Worm (Caenorhabditis elegans) whole organism, L4 larva: ENCODE measurements around the gene B0280.9.

ENCODE experiments used
- F49E8.2 ChIP-seq: sonication (generic microtip); optimal IDR thresholded peaks from 2 replicates; lab custom pipeline; 2016; ENCODE audit warnings: missing compliant biosample characterization, mild to moderate bottlenecking, missing genetic modification characterization, borderline replicate concordance
- T20F7.1 ChIP-seq: fragments of 200-800 bp; sonication (Bioruptor generic); optimal IDR thresholded peaks from 2 replicates; lab custom pipeline; 2018; ENCODE audit warnings: mild to moderate bottlenecking, missing genetic modification characterization, missing compliant biosample characterization
- Y105C5A.15 ChIP-seq: fragments of 200-800 bp; sonication (Bioruptor generic); IDR thresholded peaks from 2 replicates; pipeline ENCODE4 v1.3.6; 2022; ENCODE audit warnings: missing genetic modification characterization, missing compliant biosample characterization
- Y5F2A.4 ChIP-seq: fragments of 200-800 bp; sonication (Bioruptor generic); optimal IDR thresholded peaks from 2 replicates; lab custom pipeline; 2018; ENCODE audit warnings: mild to moderate bottlenecking, missing genetic modification characterization, missing compliant biosample characterization
- ZK337.2 ChIP-seq: fragments of 200-800 bp; sonication (Bioruptor generic); IDR thresholded peaks from 2 replicates; pipeline ENCODE4 v1.3.6; 2022; ENCODE audit warnings: missing genetic modification reagents, missing genetic modification characterization, missing compliant biosample characterization
- ZK546.5 ChIP-seq, 2 experiments: sonication (generic microtip); optimal IDR thresholded peaks; 2 replicates each; lab custom pipeline; 2017; ENCODE audit warnings: missing biosample characterization in 2 of 2, missing genetic modification characterization in 2 of 2
- aha-1 ChIP-seq: fragments of 150-350 bp; peaks from one replicate; lab custom pipeline; 2014; ENCODE audit warnings: missing biosample characterization, missing genetic modification characterization
- ama-1 ChIP-seq: fragments of 150-350 bp; optimal IDR thresholded peaks from 2 replicates; lab custom pipeline; 2014; ENCODE audit warnings: inconsistent platforms, mixed read lengths
- ceh-32 ChIP-seq: sonication (generic microtip); optimal IDR thresholded peaks from 2 replicates; lab custom pipeline; 2016; ENCODE audit warnings: mild to moderate bottlenecking, missing genetic modification characterization, missing compliant biosample characterization; ENCODE audit not compliant: poor library complexity
- ces-1 ChIP-seq: fragments of 150-350 bp; sonication (generic microtip); optimal IDR thresholded peaks from 4 replicates; lab custom pipeline; 2014; ENCODE audit warnings: missing biosample characterization, missing genetic modification reagents, missing genetic modification characterization
- daf-12 ChIP-seq: fragments of 150-350 bp; optimal IDR thresholded peaks from 2 replicates; lab custom pipeline; 2014; ENCODE audit warnings: missing biosample characterization, missing genetic modification reagents, missing genetic modification characterization
- daf-19 ChIP-seq: fragments of 200-800 bp; sonication (Bioruptor generic); conservative IDR thresholded peaks from 2 replicates; pipeline ENCODE4 v1.3.6; 2022; ENCODE audit warnings: missing genetic modification characterization, missing compliant biosample characterization
- daf-8 ChIP-seq: fragments of 200-800 bp; sonication (Bioruptor generic); IDR thresholded peaks from 2 replicates; pipeline ENCODE4 v1.3.6; 2022; ENCODE audit warnings: missing genetic modification characterization, missing compliant biosample characterization
- egl-43 ChIP-seq: fragments of 200-800 bp; sonication (Bioruptor generic); IDR thresholded peaks from 2 replicates; pipeline ENCODE4 v1.3.6; 2022; ENCODE audit warnings: missing genetic modification reagents, missing genetic modification characterization, missing compliant biosample characterization
- fkh-10 ChIP-seq: fragments of 150-350 bp; optimal IDR thresholded peaks from 2 replicates; lab custom pipeline; 2014; ENCODE audit warnings: missing biosample characterization, missing genetic modification reagents, missing genetic modification characterization
- hlh-30 ChIP-seq: sonication (generic microtip); optimal IDR thresholded peaks from 2 replicates; lab custom pipeline; 2017; ENCODE audit warnings: antibody characterized with exemption, mild to moderate bottlenecking, missing genetic modification characterization, missing compliant biosample characterization; ENCODE audit not compliant: insufficient read depth
- jun-1 ChIP-seq: fragments of 150-350 bp; optimal IDR thresholded peaks from 2 replicates; lab custom pipeline; 2014; ENCODE audit warnings: missing biosample characterization, missing genetic modification reagents, missing genetic modification characterization
- lin-1 ChIP-seq: fragments of 200-800 bp; sonication (Bioruptor generic); IDR thresholded peaks from 2 replicates; pipeline ENCODE4 v1.3.6; 2022; ENCODE audit warnings: missing genetic modification reagents, missing genetic modification characterization, missing compliant biosample characterization
- lin-13 ChIP-seq: fragments of 150-350 bp; optimal IDR thresholded peaks from 2 replicates; lab custom pipeline; 2014; ENCODE audit warnings: missing biosample characterization, missing genetic modification reagents, missing genetic modification characterization
- lin-39 ChIP-seq: fragments of 150-350 bp; optimal IDR thresholded peaks from 2 replicates; lab custom pipeline; 2014; ENCODE audit warnings: missing biosample characterization, missing genetic modification reagents, missing genetic modification characterization
- lir-3 ChIP-seq: sonication (generic microtip); optimal IDR thresholded peaks from 2 replicates; lab custom pipeline; 2016; ENCODE audit warnings: mild to moderate bottlenecking, missing genetic modification characterization, missing compliant biosample characterization
- mep-1 ChIP-seq: fragments of 150-350 bp; sonication (generic microtip); optimal IDR thresholded peaks from 3 replicates; lab custom pipeline; 2014; ENCODE audit warnings: missing biosample characterization, missing genetic modification characterization
- mes-2 ChIP-seq: sonication (generic microtip); optimal IDR thresholded peaks from 2 replicates; lab custom pipeline; 2016; ENCODE audit warnings: missing genotype, mild to moderate bottlenecking, missing genetic modification characterization, missing compliant biosample characterization; ENCODE audit not compliant: poor library complexity, severe bottlenecking
- mxl-3 ChIP-seq: fragments of 200-800 bp; sonication (Bioruptor generic); optimal IDR thresholded peaks from 2 replicates; lab custom pipeline; 2018; ENCODE audit warnings: mild to moderate bottlenecking, missing genetic modification characterization, missing compliant biosample characterization
- nhr-10 ChIP-seq: fragments of 150-350 bp; optimal IDR thresholded peaks from 2 replicates; lab custom pipeline; 2014; ENCODE audit warnings: missing biosample characterization, missing genetic modification characterization
- nhr-102 ChIP-seq: sonication (generic microtip); optimal IDR thresholded peaks from 2 replicates; lab custom pipeline; 2016; ENCODE audit warnings: mild to moderate bottlenecking, missing genetic modification characterization, moderate library complexity, missing compliant biosample characterization
- nhr-111 ChIP-seq: fragments of 200-800 bp; sonication (Bioruptor generic); optimal IDR thresholded peaks from 2 replicates; lab custom pipeline; 2018; ENCODE audit warnings: mild to moderate bottlenecking, missing genetic modification characterization, missing compliant biosample characterization
- nhr-237 ChIP-seq: sonication (generic microtip); optimal IDR thresholded peaks from 2 replicates; lab custom pipeline; 2017; ENCODE audit warnings: missing biosample characterization, missing genetic modification characterization
- nhr-6 ChIP-seq: fragments of 150-350 bp; optimal IDR thresholded peaks from 2 replicates; lab custom pipeline; 2014; ENCODE audit warnings: missing biosample characterization, missing genetic modification characterization
- nhr-76 ChIP-seq: fragments of 150-350 bp; optimal IDR thresholded peaks from 2 replicates; lab custom pipeline; 2014; ENCODE audit warnings: missing biosample characterization, missing genetic modification characterization
- nhr-77 ChIP-seq: fragments of 150-350 bp; optimal IDR thresholded peaks from 2 replicates; lab custom pipeline; 2014; ENCODE audit warnings: missing biosample characterization, missing genetic modification characterization
- pha-4 ChIP-seq, 2 experiments: fragments of 150-350 bp in 1 of 2; fragments of 200-800 bp in 1 of 2; sonication (Bioruptor generic) in 1 of 2; IDR thresholded peaks in 1 of 2; optimal IDR thresholded peaks in 1 of 2; 2 replicates each; pipeline versions ENCODE4 v1.3.6 to Lab custom; 2014 to 2022; ENCODE audit warnings: missing genetic modification characterization in 2 of 2, missing genetic modification reagents in 2 of 2, missing biosample characterization in 1 of 2, missing compliant biosample characterization in 1 of 2
- rbr-2 ChIP-seq: sonication (generic microtip); optimal IDR thresholded peaks from 2 replicates; lab custom pipeline; 2016; ENCODE audit warnings: missing genotype, missing genetic modification characterization, missing compliant biosample characterization
- saeg-2 ChIP-seq: fragments of 200-800 bp; sonication (Bioruptor generic); IDR thresholded peaks from 2 replicates; pipeline ENCODE4 v1.3.6; 2022; ENCODE audit warnings: missing genetic modification reagents, missing genetic modification characterization, missing compliant biosample characterization
- set-16 ChIP-seq: fragments of 200-800 bp; sonication (Bioruptor generic); IDR thresholded peaks from 2 replicates; pipeline ENCODE4 v1.3.6; 2022; ENCODE audit warnings: missing genetic modification reagents, missing genetic modification characterization, missing compliant biosample characterization
- snpc-1.2 ChIP-seq: fragments of 200-800 bp; sonication (Bioruptor generic); IDR thresholded peaks from 2 replicates; pipeline ENCODE4 v1.3.6; 2022; ENCODE audit warnings: missing genetic modification reagents, missing genetic modification characterization, missing compliant biosample characterization
- snpc-4 ChIP-seq: fragments of 150-350 bp; optimal IDR thresholded peaks from 2 replicates; lab custom pipeline; 2014; ENCODE audit warnings: missing biosample characterization, missing genetic modification characterization
- tag-97 ChIP-seq: fragments of 200-800 bp; sonication (Bioruptor generic); IDR thresholded peaks from 2 replicates; pipeline ENCODE4 v1.3.6; 2022; ENCODE audit warnings: missing genetic modification characterization, missing compliant biosample characterization
- unc-130 ChIP-seq: sonication (generic microtip); optimal IDR thresholded peaks from 2 replicates; lab custom pipeline; 2016; ENCODE audit warnings: missing genetic modification reagents, missing genetic modification characterization, missing compliant biosample characterization
- unc-39 ChIP-seq: sonication (generic microtip); optimal IDR thresholded peaks from 2 replicates; lab custom pipeline; 2017; ENCODE audit warnings: missing biosample characterization, missing genetic modification characterization
- zag-1 ChIP-seq: fragments of 150-350 bp; optimal IDR thresholded peaks from 2 replicates; lab custom pipeline; 2014; ENCODE audit warnings: missing biosample characterization, missing genetic modification characterization
- zfp-2 ChIP-seq: sonication (generic microtip); optimal IDR thresholded peaks from 2 replicates; lab custom pipeline; 2016; ENCODE audit warnings: mild to moderate bottlenecking, missing genetic modification characterization, missing compliant biosample characterization
- zip-2 ChIP-seq: fragments of 150-350 bp; optimal IDR thresholded peaks from 2 replicates; lab custom pipeline; 2014; ENCODE audit warnings: missing biosample characterization, missing genetic modification characterization
- ztf-11 ChIP-seq: fragments of 150-350 bp; optimal IDR thresholded peaks from 2 replicates; lab custom pipeline; 2014; ENCODE audit warnings: missing biosample characterization, missing genetic modification characterization

Gene B0280.9

DNA sequence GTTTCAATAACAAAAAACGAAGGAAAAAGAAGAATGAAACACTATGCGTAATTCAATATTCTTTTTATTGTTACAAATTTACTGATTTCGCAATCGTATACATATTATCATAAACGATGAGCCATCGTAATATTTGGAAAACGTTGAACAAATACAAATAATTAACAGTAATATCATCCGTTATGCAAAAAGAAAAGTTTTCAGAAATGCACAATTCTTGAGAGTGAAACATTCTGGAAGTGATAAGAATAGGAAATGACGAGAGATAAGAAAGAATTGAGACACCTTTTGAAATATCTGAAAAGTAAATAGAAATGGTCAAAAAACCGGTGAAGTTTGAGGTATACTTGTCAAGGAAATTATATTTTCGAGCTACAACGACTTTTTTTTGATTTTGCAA is 41.2 kb downstream of the B0280.9 start (continued):
- TF ChIP-seq ZK546.5 (tag; optimal IDR thresholded peaks at IDR 0.05; lab: Kevin White, UChicago) (no peak), set-16 (GFP tag; lab: Robert Waterston, UW) (no peak), lin-1 (no peak), T20F7.1 (GFP tag; lab: Kevin White, UChicago) (no peak), hlh-30 (tag; lab: Kevin White, UChicago) (no peak), ztf-11 (tag; lab: Kevin White, UChicago) (no peak), Y105C5A.15 (no peak)
- TF ChIP-seq, all 104 proteins: peak for 5

- no peak for TF ChIP-seq mes-2
- no peak for TF ChIP-seq Y5F2A.4
- TF ChIP-seq zip-2: no peak
- TF ChIP-seq unc-39: no peak
- no peak for TF ChIP-seq jun-1 (tag; lab: Kevin White, UChicago)
- no peak for TF ChIP-seq nhr-111 (GFP tag; lab: Kevin White, UChicago)
- TF ChIP-seq mep-1 (tag; lab: Kevin White, UChicago): no peak
- no peak for TF ChIP-seq F49E8.2 (tag; lab: Kevin White, UChicago)
- TF ChIP-seq daf-8 (GFP tag; lab: Robert Waterston, UW): no peak
- no peak for TF ChIP-seq set-16 (GFP tag; lab: Robert Waterston, UW)
- TF ChIP-seq tag-97 (GFP tag; lab: Robert Waterston, UW): no peak
These were observed 42.0 kb downstream of the B0280.9 start, which contains the start of gene ZK418.7 for ce11 chrIII:7080689-7081088. Gene ZK418.7, minus strand, starts transcription at chrIII:7080789.

DNA sequence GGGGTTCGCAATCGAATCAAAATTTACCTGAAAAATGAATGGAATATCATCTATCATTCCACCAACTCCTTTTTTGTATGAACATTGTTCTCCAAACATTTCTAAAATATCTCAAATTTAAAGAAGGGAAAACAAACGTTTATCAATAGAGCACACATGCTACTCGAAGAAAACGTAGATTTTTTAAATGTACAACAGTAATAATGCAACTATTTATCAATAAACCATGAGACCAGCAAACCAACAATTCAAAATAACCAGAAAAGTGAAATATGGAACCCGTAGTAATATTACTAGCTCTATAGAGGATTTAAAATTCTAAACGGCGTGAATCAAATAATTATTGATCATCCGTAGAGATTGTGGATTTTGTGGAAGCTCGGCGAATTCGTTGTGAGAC is 44.0 kb downstream of the B0280.9 start, which contains the start of gene ZK418.6:
Gene ZK418.6, minus strand, starts transcription at position 101 of the 400 bp plus-strand sequence.
- no peak for TF ChIP-seq lir-3
- TF ChIP-seq nhr-6 (tag; lab: Kevin White, UChicago): no peak
- TF ChIP-seq rbr-2: no peak
- no peak for TF ChIP-seq mxl-3 (GFP tag; lab: Kevin White, UChicago)
- TF ChIP-seq saeg-2 (GFP tag; lab: Robert Waterston, UW): no peak
- TF ChIP-seq daf-19 (GFP tag; lab: Robert Waterston, UW): no peak
- TF ChIP-seq T20F7.1 (GFP tag; lab: Kevin White, UChicago): no peak
- no peak for TF ChIP-seq pha-4 (GFP tag; IDR thresholded peaks at IDR 0.05; lab: Robert Waterston, UW)
- no peak for TF ChIP-seq pha-4 (tag; optimal IDR thresholded peaks at IDR 0.05; lab: Kevin White, UChicago)
- TF ChIP-seq lin-1: no peak
- TF ChIP-seq nhr-102: no peak
- no peak for TF ChIP-seq unc-130
- no peak for TF ChIP-seq ZK337.2 (GFP tag; lab: Robert Waterston, UW)
- no peak for TF ChIP-seq nhr-77 (tag; lab: Kevin White, UChicago)
- TF ChIP-seq egl-43 (GFP tag; lab: Robert Waterston, UW): no peak
- no peak for TF ChIP-seq ces-1 (GFP tag; lab: Kevin White, UChicago)
- no peak for TF ChIP-seq ztf-11 (tag; lab: Kevin White, UChicago)

DNA sequence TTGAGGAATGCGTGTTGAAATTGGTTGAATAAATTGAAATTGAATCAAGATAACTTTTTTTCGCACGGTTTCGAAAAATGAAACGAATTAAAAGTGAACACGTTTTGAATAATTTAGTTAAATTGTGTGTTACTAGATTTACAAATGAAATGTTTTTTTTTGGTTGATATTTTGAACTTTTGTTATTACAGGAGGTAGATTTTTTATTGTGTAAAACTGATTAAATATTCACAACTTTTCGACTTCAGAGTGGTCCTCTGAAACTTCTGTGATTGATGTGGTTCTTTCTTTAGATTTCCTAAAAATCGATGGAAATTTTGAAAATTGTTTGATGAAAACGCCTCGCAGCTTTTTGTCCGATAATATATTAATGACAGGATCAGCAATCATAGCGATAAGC is 46.3 kb downstream of the B0280.9 start, which contains the start of gene ZK418.13:
Gene ZK418.13, minus strand, starts transcription at position 101 of the 400 bp plus-strand sequence.
- TF ChIP-seq ama-1 (lab: Kevin White, UChicago) (no peak), lin-13 (GFP tag; lab: Kevin White, UChicago) (no peak), fkh-10 (no peak), snpc-4 (no peak), lin-39 (tag; lab: Kevin White, UChicago) (no peak), mes-2 (no peak), aha-1 (tag; lab: Kevin White, UChicago) (no peak), pha-4 (GFP tag; IDR thresholded peaks at IDR 0.05; lab: Robert Waterston, UW) (no peak), pha-4 (tag; optimal IDR thresholded peaks at IDR 0.05; lab: Kevin White, UChicago) (no peak), nhr-76 (no peak), daf-12 (tag; lab: Kevin White, UChicago) (no peak), Y105C5A.15 (no peak), ZK546.5 (tag; optimal IDR thresholded peaks at IDR 0.05; lab: Kevin White, UChicago) (no peak), zfp-2 (tag; lab: Kevin White, UChicago) (no peak), snpc-1.2 (GFP tag; lab: Robert Waterston, UW) (no peak), nhr-237 (tag; lab: Kevin White, UChicago) (no peak), ceh-32 (tag; lab: Kevin White, UChicago) (no peak), zag-1 (tag; lab: Kevin White, UChicago) (no peak), nhr-10 (no peak), jun-1 (tag; lab: Kevin White, UChicago) (no peak)
